Worm (Caenorhabditis elegans): ENCODE measurements around the gene Y37D8A.16.

The Y37D8A.16 gene

ce11 chrIII:12916459-12916858 lies 2.0 kb downstream of the Y37D8A.16 start:
- TF ChIP-seq ref-1 (GFP tag; conservative IDR thresholded peaks at IDR 0.05) = no peak
- TF ChIP-seq ztf-23 (GFP tag; IDR thresholded peaks at IDR 0.05) = no peak
- no peak for TF ChIP-seq klf-2 (GFP tag; conservative IDR thresholded peaks at IDR 0.05)
- no peak for TF ChIP-seq T22C8.4 (GFP tag; IDR thresholded peaks at IDR 0.05)
- no peak for TF ChIP-seq tab-1 (GFP tag; IDR thresholded peaks at IDR 0.05)
- TF ChIP-seq cog-1 (tag; optimal IDR thresholded peaks at IDR 0.05) = no peak
- no peak for TF ChIP-seq ztf-29 (GFP tag; IDR thresholded peaks at IDR 0.05)
- no peak for TF ChIP-seq med-1 (GFP tag; optimal IDR thresholded peaks at IDR 0.05; ENCODE audit: insufficient read depth)
- TF ChIP-seq flt-1 (GFP tag; IDR thresholded peaks at IDR 0.05) = no peak

DNA sequence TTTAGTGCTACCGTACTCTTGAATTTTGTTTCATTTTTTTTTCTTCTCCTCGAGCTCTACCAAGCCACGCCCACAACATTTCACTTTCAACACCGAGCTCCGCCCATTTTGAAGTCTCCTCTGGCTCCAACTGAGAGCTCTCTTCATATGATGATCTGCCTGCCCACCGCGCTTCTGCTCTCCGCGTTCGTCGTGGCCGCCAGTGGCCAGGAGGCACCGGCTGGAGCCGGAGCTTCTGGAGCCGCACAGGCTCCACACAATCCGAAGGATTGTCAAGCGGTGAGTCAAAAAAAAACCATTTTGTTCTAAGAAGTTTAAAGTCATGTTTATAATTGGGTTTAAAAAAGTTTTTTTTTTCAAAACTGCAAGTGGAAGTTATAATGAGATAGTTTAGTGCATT lies 8.1 kb downstream of the Y37D8A.16 start, which contains the start of gene flp-14:
Gene flp-14, plus strand, starts transcription at position 146 of the 400 bp plus-strand sequence.
- TF ChIP-seq flt-1 (GFP tag; IDR thresholded peaks at IDR 0.05) (no peak), cog-1 (tag; optimal IDR thresholded peaks at IDR 0.05) (no peak), ref-1 (GFP tag; conservative IDR thresholded peaks at IDR 0.05) (no peak), T22C8.4 (GFP tag; IDR thresholded peaks at IDR 0.05) (no peak), ztf-23 (GFP tag; IDR thresholded peaks at IDR 0.05) (no peak), tab-1 (GFP tag; IDR thresholded peaks at IDR 0.05) (no peak), ztf-29 (GFP tag; IDR thresholded peaks at IDR 0.05) (no peak), med-1 (GFP tag; optimal IDR thresholded peaks at IDR 0.05; ENCODE audit: insufficient read depth) (no peak), klf-2 (GFP tag; conservative IDR thresholded peaks at IDR 0.05) (no peak)

DNA sequence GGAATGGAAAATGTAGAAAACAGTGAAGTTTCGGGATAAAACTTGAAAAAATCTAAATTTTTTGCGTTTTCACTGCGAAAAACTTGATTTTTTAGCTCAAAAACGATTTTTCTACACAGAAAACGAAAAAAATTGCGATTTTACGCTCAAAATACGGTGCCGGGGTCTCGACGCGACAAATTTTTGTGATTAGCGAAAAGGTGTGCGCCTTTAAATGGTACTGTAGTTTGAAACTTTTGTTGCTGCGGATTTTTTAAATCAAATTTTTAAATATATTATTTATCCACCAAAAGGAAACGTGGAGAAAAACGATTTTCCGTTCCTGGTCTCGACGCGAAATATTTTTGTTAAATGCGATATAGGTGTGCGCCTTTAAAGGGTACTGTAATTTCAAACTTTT lies 11.3 kb downstream of the Y37D8A.16 start:
- TF ChIP-seq ref-1 (GFP tag; conservative IDR thresholded peaks at IDR 0.05) (no peak), cog-1 (tag; optimal IDR thresholded peaks at IDR 0.05) (no peak), ztf-29 (GFP tag; IDR thresholded peaks at IDR 0.05) (no peak), tab-1 (GFP tag; IDR thresholded peaks at IDR 0.05) (no peak)

DNA sequence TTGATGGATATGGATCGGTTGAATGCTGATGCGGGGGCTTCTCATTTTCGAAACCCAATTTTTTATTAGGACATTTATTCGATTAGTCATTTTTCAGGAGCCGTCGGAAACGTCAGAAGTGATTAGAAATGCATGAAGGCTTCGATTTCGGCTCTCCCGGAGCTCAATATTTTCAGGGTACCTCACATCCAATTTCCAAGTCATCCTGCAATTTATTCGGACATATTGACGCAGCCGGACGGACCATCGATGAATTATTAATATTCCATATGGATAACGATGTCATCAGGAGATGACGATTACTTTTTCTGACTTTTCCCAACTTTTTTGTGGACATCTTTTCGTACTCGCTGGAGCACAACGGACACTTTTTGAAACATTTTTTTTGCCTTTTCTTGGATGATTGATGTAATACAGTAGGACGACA lies 11.9 kb downstream of the Y37D8A.16 start:
- no peak for TF ChIP-seq tab-1 (GFP tag; IDR thresholded peaks at IDR 0.05)
- no peak for TF ChIP-seq ref-1 (GFP tag; conservative IDR thresholded peaks at IDR 0.05)
- no peak for TF ChIP-seq ztf-23 (GFP tag; IDR thresholded peaks at IDR 0.05)
- TF ChIP-seq T22C8.4 (GFP tag; IDR thresholded peaks at IDR 0.05) = no peak
- TF ChIP-seq klf-2 (GFP tag; conservative IDR thresholded peaks at IDR 0.05) = no peak
- TF ChIP-seq cog-1 (tag; optimal IDR thresholded peaks at IDR 0.05) = no peak
- no peak for TF ChIP-seq ztf-29 (GFP tag; IDR thresholded peaks at IDR 0.05)
- TF ChIP-seq flt-1 (GFP tag; IDR thresholded peaks at IDR 0.05) = no peak

DNA sequence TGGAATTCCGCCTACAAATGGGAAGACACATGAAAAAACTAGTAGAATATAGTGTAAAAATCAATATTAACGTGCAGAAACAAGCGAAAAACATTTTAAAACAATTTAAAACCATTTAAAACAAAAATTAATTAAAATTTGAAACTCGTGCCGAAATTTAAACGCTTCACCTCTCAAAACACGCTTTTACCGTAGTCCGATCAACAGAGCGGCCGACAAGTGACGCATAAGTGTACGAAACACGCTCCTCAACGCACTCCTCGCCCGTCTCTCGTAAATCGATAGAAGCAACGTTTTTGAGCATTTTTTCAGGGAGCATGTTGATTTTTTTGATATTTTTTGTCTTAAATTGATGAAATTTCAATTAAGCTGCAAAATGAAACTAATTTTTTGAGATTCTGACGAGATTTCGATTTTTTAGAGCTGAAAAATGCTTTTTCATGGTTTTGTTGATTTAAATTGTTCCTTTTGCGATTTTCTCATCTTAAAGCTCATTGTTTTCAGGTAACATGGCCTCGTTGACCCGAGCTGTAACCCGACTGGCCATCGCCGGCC lies 13.4 kb downstream of the Y37D8A.16 start, which contains the start of gene cox-5A:
Gene cox-5A, plus strand, starts transcription at position 505 of the 555 bp plus-strand sequence.
- TF ChIP-seq tab-1 (GFP tag; IDR thresholded peaks at IDR 0.05) (no peak), klf-2 (GFP tag; conservative IDR thresholded peaks at IDR 0.05) (no peak), ref-1 (GFP tag; conservative IDR thresholded peaks at IDR 0.05) (no peak), flt-1 (GFP tag; IDR thresholded peaks at IDR 0.05) (peak; percentile 85), med-1 (GFP tag; optimal IDR thresholded peaks at IDR 0.05; ENCODE audit: insufficient read depth) (no peak), ztf-23 (GFP tag; IDR thresholded peaks at IDR 0.05) (peak; percentile 86), T22C8.4 (GFP tag; IDR thresholded peaks at IDR 0.05) (peak; percentile 82), ztf-29 (GFP tag; IDR thresholded peaks at IDR 0.05) (0 out of 2 replicates have a peak, but pooled peaks have one; percentile 37), cog-1 (tag; optimal IDR thresholded peaks at IDR 0.05) (peak; percentile 92)

ce11 chrIII:12904052-12904451 lies 14.4 kb downstream of the Y37D8A.16 start:
- TF ChIP-seq med-1 (GFP tag; optimal IDR thresholded peaks at IDR 0.05; ENCODE audit: insufficient read depth) = no peak
- TF ChIP-seq T22C8.4 (GFP tag; IDR thresholded peaks at IDR 0.05) = no peak
- TF ChIP-seq flt-1 (GFP tag; IDR thresholded peaks at IDR 0.05) = no peak
- no peak for TF ChIP-seq ztf-29 (GFP tag; IDR thresholded peaks at IDR 0.05)

DNA sequence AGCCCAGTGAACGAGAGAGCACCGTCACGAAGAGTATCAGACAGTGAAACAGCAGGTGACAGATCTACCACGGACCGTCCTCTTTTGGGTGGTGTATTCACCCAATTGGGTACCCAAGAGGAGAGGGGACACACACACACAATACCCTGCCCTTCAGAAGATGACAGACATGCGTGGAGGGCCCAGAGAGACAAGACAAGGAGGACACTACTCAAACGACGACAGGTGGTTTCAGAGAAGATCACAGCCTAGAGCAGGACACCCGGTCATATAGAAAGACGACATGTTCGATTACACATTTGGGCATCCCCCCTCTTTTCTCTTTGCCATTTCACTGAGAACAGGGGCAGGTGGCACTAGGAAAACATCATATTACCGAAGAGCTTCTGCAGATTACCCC lies 24.3 kb downstream of the Y37D8A.16 start:
- TF ChIP-seq ztf-29 (GFP tag; IDR thresholded peaks at IDR 0.05) (no peak), flt-1 (GFP tag; IDR thresholded peaks at IDR 0.05) (0 out of 2 replicates have a peak, but pooled peaks have one; percentile 58), cog-1 (tag; optimal IDR thresholded peaks at IDR 0.05) (peak; percentile 5)

DNA sequence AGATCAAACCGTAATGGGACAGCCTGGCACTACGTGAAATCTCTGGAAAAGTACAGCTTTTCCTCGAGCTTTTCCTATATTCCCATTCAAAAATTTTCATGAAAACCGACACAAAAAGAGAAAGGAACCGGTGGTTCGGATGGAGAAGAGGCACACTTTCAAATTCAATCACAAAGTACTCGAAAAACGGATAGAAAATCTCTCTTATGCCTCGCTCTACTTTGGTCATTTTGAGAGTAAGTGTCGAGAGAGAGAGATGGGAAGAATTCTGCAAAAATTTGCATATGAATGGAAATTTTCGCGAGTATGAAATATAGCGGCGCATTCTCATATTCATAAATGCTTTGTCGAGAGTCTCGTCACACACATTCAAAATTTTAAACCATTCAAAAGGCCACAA lies 25.7 kb downstream of the Y37D8A.16 start:
- no peak for TF ChIP-seq tab-1 (GFP tag; IDR thresholded peaks at IDR 0.05)
- no peak for TF ChIP-seq ztf-29 (GFP tag; IDR thresholded peaks at IDR 0.05)
- no peak for TF ChIP-seq cog-1 (tag; optimal IDR thresholded peaks at IDR 0.05)
- TF ChIP-seq flt-1 (GFP tag; IDR thresholded peaks at IDR 0.05) = no peak
- TF ChIP-seq ztf-23 (GFP tag; IDR thresholded peaks at IDR 0.05) = no peak
- TF ChIP-seq T22C8.4 (GFP tag; IDR thresholded peaks at IDR 0.05) = no peak
- TF ChIP-seq med-1 (GFP tag; optimal IDR thresholded peaks at IDR 0.05; ENCODE audit: insufficient read depth) = no peak
- TF ChIP-seq ref-1 (GFP tag; conservative IDR thresholded peaks at IDR 0.05) = no peak

ce11 chrIII:12891580-12891979 lies 26.9 kb downstream of the Y37D8A.16 start, which contains the start of the genes Y37D8A.29 and unc-71:
TSS of gene Y37D8A.29 (minus strand) at chrIII:12891680.
TSS of gene unc-71 (minus strand) at chrIII:12891738.
- TF ChIP-seq ztf-29 (GFP tag; IDR thresholded peaks at IDR 0.05) (no peak), cog-1 (tag; optimal IDR thresholded peaks at IDR 0.05) (no peak), ref-1 (GFP tag; conservative IDR thresholded peaks at IDR 0.05) (no peak), klf-2 (GFP tag; conservative IDR thresholded peaks at IDR 0.05) (no peak), med-1 (GFP tag; optimal IDR thresholded peaks at IDR 0.05; ENCODE audit: insufficient read depth) (no peak)

DNA sequence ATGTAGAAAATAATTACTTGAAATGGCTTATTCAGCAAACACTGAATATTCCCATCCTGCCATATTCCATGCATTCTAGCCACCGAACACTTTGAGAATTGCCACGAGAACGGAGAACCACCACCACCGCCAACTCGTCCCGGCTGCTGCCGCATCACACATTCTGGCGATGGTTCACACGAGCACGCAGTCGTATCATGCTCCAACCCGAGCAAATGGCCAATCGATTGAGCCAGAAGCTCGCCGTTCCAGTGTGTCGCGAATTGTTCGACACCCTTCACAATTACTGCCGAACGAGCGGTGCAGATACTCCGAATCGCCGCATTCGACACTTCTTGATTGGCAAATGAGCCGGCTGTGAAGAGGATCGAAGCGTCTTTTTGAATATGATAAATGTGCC lies 33.3 kb downstream of the Y37D8A.16 start:
- TF ChIP-seq T22C8.4 (GFP tag; IDR thresholded peaks at IDR 0.05) (no peak), klf-2 (GFP tag; conservative IDR thresholded peaks at IDR 0.05) (no peak), ztf-29 (GFP tag; IDR thresholded peaks at IDR 0.05) (no peak), flt-1 (GFP tag; IDR thresholded peaks at IDR 0.05) (no peak)
